Fruit fly (Drosophila melanogaster) whole organism, embryonic: ENCODE data around the gene Cyp4ac2.
A peak's percentile ranks its signal among the peaks of the same experiment; 100 is the strongest.

Experiments used
- ATbp ChIP-seq: fragments of 200-800 bp; sonication (Bioruptor generic); optimal IDR thresholded peaks from 2 replicates; lab custom pipeline; 2017; ENCODE audit warnings: missing biosample characterization, mild to moderate bottlenecking, missing genetic modification characterization, missing genetic modification reagents
- Atf-2 ChIP-seq: fragments of 200-800 bp; sonication (Bioruptor generic); optimal IDR thresholded peaks from 2 replicates; lab custom pipeline; 2016; ENCODE audit warnings: missing biosample characterization, missing genetic modification characterization
- B-H1 ChIP-seq: fragments of 200-800 bp; sonication (Bioruptor generic); IDR thresholded peaks from 3 replicates; pipeline ENCODE4 v1.3.6; 2022; ENCODE audit warnings: missing biosample characterization, missing genetic modification characterization
- Blimp-1 ChIP-seq: fragments of 200-800 bp; sonication (Bioruptor generic); optimal IDR thresholded peaks from 3 replicates; lab custom pipeline; 2018; ENCODE audit warnings: missing biosample characterization, missing genetic modification characterization, mild to moderate bottlenecking, moderate library complexity, missing genetic modification reagents
- CG11247 ChIP-seq: fragments of 200-800 bp; sonication (Bioruptor generic); IDR thresholded peaks from 2 replicates; pipeline ENCODE4 v1.3.6; 2022; ENCODE audit warnings: missing biosample characterization, missing genetic modification characterization
- CG14860 ChIP-seq: fragments of 200-800 bp; sonication (Bioruptor generic); IDR thresholded peaks from 3 replicates; pipeline ENCODE4 v1.3.6; 2022; ENCODE audit warnings: missing biosample characterization, missing genetic modification characterization; ENCODE audit not compliant: partially characterized antibody
- CG15514 ChIP-seq: fragments of 200-800 bp; sonication (Bioruptor generic); optimal IDR thresholded peaks from 3 replicates; lab custom pipeline; 2017; ENCODE audit warnings: missing biosample characterization, missing genetic modification characterization, mild to moderate bottlenecking, moderate library complexity, missing genetic modification reagents
- CG1603 ChIP-seq: fragments of 200-800 bp; sonication (Bioruptor generic); optimal IDR thresholded peaks from 2 replicates; lab custom pipeline; 2019; ENCODE audit warnings: missing biosample characterization, mild to moderate bottlenecking, missing genetic modification characterization, moderate library complexity
- CG17829 ChIP-seq: fragments of 200-800 bp; optimal IDR thresholded peaks from 2 replicates; lab custom pipeline; 2019; ENCODE audit warnings: missing biosample characterization, mild to moderate bottlenecking, missing genetic modification characterization, moderate library complexity
- CG18599 ChIP-seq: fragments of 200-800 bp; sonication (Bioruptor generic); optimal IDR thresholded peaks from 3 replicates; lab custom pipeline; 2017; ENCODE audit warnings: missing biosample characterization, missing genetic modification characterization, mild to moderate bottlenecking, moderate library complexity, missing genetic modification reagents
- CG18619 ChIP-seq: fragments of 200-800 bp; sonication (Bioruptor generic); optimal IDR thresholded peaks from 3 replicates; lab custom pipeline; 2017; ENCODE audit warnings: missing biosample characterization, mild to moderate bottlenecking, missing genetic modification characterization
- CG2678 ChIP-seq: fragments of 200-800 bp; sonication (Bioruptor generic); optimal IDR thresholded peaks from 3 replicates; lab custom pipeline; 2019; ENCODE audit warnings: missing biosample characterization, mild to moderate bottlenecking, missing genetic modification characterization, moderate library complexity
- CG2712 ChIP-seq: fragments of 200-800 bp; optimal IDR thresholded peaks from 3 replicates; lab custom pipeline; 2019; ENCODE audit warnings: missing biosample characterization, mild to moderate bottlenecking, missing genetic modification characterization, moderate library complexity
- CG3163 ChIP-seq: fragments of 200-800 bp; sonication (Bioruptor generic); optimal IDR thresholded peaks from 3 replicates; lab custom pipeline; 2016; ENCODE audit warnings: missing biosample characterization, missing genetic modification characterization
- CG3838 ChIP-seq: fragments of 200-800 bp; sonication (Bioruptor generic); optimal IDR thresholded peaks from 3 replicates; lab custom pipeline; 2016; ENCODE audit warnings: missing biosample characterization, missing genetic modification characterization
- CG6272 ChIP-seq: fragments of 200-800 bp; sonication (Bioruptor generic); IDR thresholded peaks from 2 replicates; pipeline ENCODE4 v1.3.6; 2022; ENCODE audit warnings: missing biosample characterization, missing genetic modification characterization
- CG7745 ChIP-seq: fragments of 200-800 bp; sonication (Bioruptor generic); optimal IDR thresholded peaks from 2 replicates; lab custom pipeline; 2018; ENCODE audit warnings: missing biosample characterization, mild to moderate bottlenecking, missing genetic modification characterization, moderate library complexity
- CG8089 ChIP-seq: fragments of 200-800 bp; sonication (Bioruptor generic); optimal IDR thresholded peaks from 3 replicates; lab custom pipeline; 2016; ENCODE audit warnings: missing biosample characterization, missing genetic modification characterization
- CG8478 ChIP-seq: fragments of >200 bp; optimal IDR thresholded peaks from 2 replicates; lab custom pipeline; 2018
- CG9817 ChIP-seq: fragments of 200-800 bp; sonication (Bioruptor generic); optimal IDR thresholded peaks from 2 replicates; lab custom pipeline; 2018; ENCODE audit warnings: missing biosample characterization, mild to moderate bottlenecking, missing genetic modification characterization, moderate library complexity
- Camta ChIP-seq: fragments of 200-800 bp; sonication (Bioruptor generic); optimal IDR thresholded peaks from 2 replicates; lab custom pipeline; 2016; ENCODE audit warnings: missing biosample characterization, missing genetic modification characterization
- Ets97D ChIP-seq: fragments of 200-800 bp; sonication (Bioruptor generic); optimal IDR thresholded peaks from 3 replicates; lab custom pipeline; 2016; ENCODE audit warnings: missing biosample characterization, missing genetic modification characterization
- Fer3 ChIP-seq: fragments of 200-800 bp; sonication (Bioruptor generic); optimal IDR thresholded peaks from 2 replicates; lab custom pipeline; 2018; ENCODE audit warnings: missing biosample characterization, mild to moderate bottlenecking, missing genetic modification characterization, moderate library complexity
- Gug ChIP-seq: fragments of 200-800 bp; sonication (Bioruptor generic); IDR thresholded peaks from 4 replicates; pipeline ENCODE4 v1.3.6; 2022; ENCODE audit warnings: missing biosample characterization, missing genetic modification characterization
- Hey ChIP-seq: fragments of 200-800 bp; sonication (Bioruptor generic); optimal IDR thresholded peaks from 3 replicates; lab custom pipeline; 2018; ENCODE audit warnings: missing biosample characterization, mild to moderate bottlenecking, missing genetic modification characterization
- NC2β ChIP-seq: fragments of 200-800 bp; sonication (Bioruptor generic); optimal IDR thresholded peaks from 2 replicates; lab custom pipeline; 2016; ENCODE audit warnings: missing biosample characterization, missing genetic modification characterization
- NK7.1 ChIP-seq: fragments of 200-800 bp; sonication (Bioruptor generic); optimal IDR thresholded peaks from 3 replicates; lab custom pipeline; 2016; ENCODE audit warnings: missing biosample characterization, missing genetic modification characterization
- Poxn ChIP-seq: fragments of 200-800 bp; sonication (Bioruptor generic); IDR thresholded peaks from 2 replicates; pipeline ENCODE4 v1.3.6; 2022; ENCODE audit warnings: missing biosample characterization, missing genetic modification characterization
- Six4 ChIP-seq: fragments of 200-800 bp; sonication (Bioruptor generic); optimal IDR thresholded peaks from 2 replicates; lab custom pipeline; 2016; ENCODE audit warnings: missing biosample characterization, missing genetic modification characterization
- bbx ChIP-seq: fragments of 200-800 bp; sonication (Bioruptor generic); IDR thresholded peaks from 2 replicates; pipeline ENCODE4 v1.3.6; 2022; ENCODE audit warnings: missing biosample characterization, missing genetic modification characterization; ENCODE audit not compliant: partially characterized antibody
- btn ChIP-seq: fragments of 200-800 bp; sonication (Bioruptor generic); optimal IDR thresholded peaks from 2 replicates; lab custom pipeline; 2016; ENCODE audit warnings: missing biosample characterization, missing genetic modification characterization
- cato ChIP-seq: fragments of 200-800 bp; sonication (Bioruptor generic); optimal IDR thresholded peaks from 2 replicates; lab custom pipeline; 2016; ENCODE audit warnings: missing biosample characterization, missing genetic modification characterization, borderline replicate concordance
- chif ChIP-seq, 2 experiments: fragments of 200-800 bp; sonication (Bioruptor generic); optimal IDR thresholded peaks; 3 replicates each; lab custom pipeline; 2016; ENCODE audit warnings: missing biosample characterization in 2 of 2, missing genetic modification characterization in 2 of 2
- chm ChIP-seq: fragments of 200-800 bp; sonication (Bioruptor generic); IDR thresholded peaks from 2 replicates; pipeline ENCODE4 v1.3.6; 2022; ENCODE audit warnings: missing biosample characterization, missing genetic modification characterization
- ci ChIP-seq: fragments of 200-800 bp; sonication (Bioruptor generic); IDR thresholded peaks from 3 replicates; pipeline ENCODE4 v1.3.6; 2022; ENCODE audit warnings: missing biosample characterization, missing genetic modification characterization
- da ChIP-seq: fragments of 200-800 bp; sonication (Bioruptor generic); optimal IDR thresholded peaks from 2 replicates; lab custom pipeline; 2016; ENCODE audit warnings: missing biosample characterization, missing genetic modification characterization
- ftz-f1 ChIP-seq: fragments of 200-800 bp; sonication (Bioruptor generic); optimal IDR thresholded peaks from 2 replicates; lab custom pipeline; 2016; ENCODE audit warnings: missing biosample characterization, missing genetic modification characterization
- gro ChIP-seq: fragments of 200-800 bp; sonication (Bioruptor generic); optimal IDR thresholded peaks from 2 replicates; lab custom pipeline; 2016; ENCODE audit warnings: missing biosample characterization, missing genetic modification characterization
- jigr1 ChIP-seq: fragments of 200-800 bp; sonication (Bioruptor generic); IDR thresholded peaks from 3 replicates; pipeline ENCODE4 v1.3.6; 2022; ENCODE audit warnings: missing biosample characterization, missing genetic modification characterization
- nau ChIP-seq: fragments of 200-800 bp; sonication (Bioruptor generic); optimal IDR thresholded peaks from 3 replicates; lab custom pipeline; 2017; ENCODE audit warnings: missing biosample characterization, mild to moderate bottlenecking, missing genetic modification characterization, missing genetic modification reagents
- onecut ChIP-seq: fragments of 200-800 bp; sonication (Bioruptor generic); IDR thresholded peaks from 2 replicates; pipeline ENCODE4 v1.3.6; 2022; ENCODE audit warnings: missing biosample characterization, missing genetic modification characterization
- seq ChIP-seq: fragments of 200-800 bp; sonication (Bioruptor generic); IDR thresholded peaks from 2 replicates; pipeline ENCODE4 v1.3.6; 2022; ENCODE audit warnings: missing biosample characterization, missing genetic modification characterization
- sim ChIP-seq: fragments of 200-800 bp; sonication (Bioruptor generic); IDR thresholded peaks from 2 replicates; pipeline ENCODE4 v1.3.6; 2022; ENCODE audit warnings: missing biosample characterization, missing genetic modification characterization
- sna ChIP-seq: fragments of 200-800 bp; sonication (Bioruptor generic); IDR thresholded peaks from 2 replicates; pipeline ENCODE4 v1.3.6; 2022; ENCODE audit warnings: missing biosample characterization, missing genetic modification characterization; ENCODE audit not compliant: partially characterized antibody
- sob ChIP-seq: fragments of 200-800 bp; sonication (Bioruptor generic); IDR thresholded peaks from 2 replicates; pipeline ENCODE4 v1.3.6; 2022; ENCODE audit warnings: missing biosample characterization, missing genetic modification characterization
- sr ChIP-seq: fragments of 200-800 bp; sonication (Bioruptor generic); IDR thresholded peaks from 3 replicates; pipeline ENCODE4 v1.3.6; 2022; ENCODE audit warnings: missing biosample characterization, missing genetic modification characterization
- sug ChIP-seq: fragments of 200-800 bp; optimal IDR thresholded peaks from 2 replicates; lab custom pipeline; 2019; ENCODE audit warnings: missing biosample characterization, mild to moderate bottlenecking, missing genetic modification characterization, moderate library complexity
- tna ChIP-seq: fragments of 200-800 bp; sonication (Bioruptor generic); IDR thresholded peaks from 2 replicates; pipeline ENCODE4 v1.3.6; 2022; ENCODE audit warnings: missing biosample characterization, missing genetic modification characterization; ENCODE audit not compliant: partially characterized antibody
- trh ChIP-seq: fragments of 200-800 bp; sonication (Bioruptor generic); optimal IDR thresholded peaks from 2 replicates; lab custom pipeline; 2016; ENCODE audit warnings: missing biosample characterization, missing genetic modification characterization
- wor ChIP-seq: fragments of 200-800 bp; sonication (Bioruptor generic); IDR thresholded peaks from 2 replicates; pipeline ENCODE4 v1.3.6; 2022; ENCODE audit warnings: missing biosample characterization, missing genetic modification characterization
- z ChIP-seq: fragments of 200-800 bp; sonication (Bioruptor generic); IDR thresholded peaks from 3 replicates; pipeline ENCODE4 v1.3.6; 2022; ENCODE audit warnings: missing biosample characterization, missing genetic modification characterization

Cyp4ac2 gene

dm6 chr2L:5237899-5238566 is 28.2 kb upstream of the Cyp4ac2 start (continued):
- TF ChIP-seq CG8089 (GFP tag; lab: Kevin White, UChicago) (no peak), ftz-f1 (GFP tag; lab: Kevin White, UChicago) (no peak), CG1603 (tag; lab: Kevin White, UChicago) (no peak), Blimp-1 (GFP tag; lab: Kevin White, UChicago) (peak; percentile 84), jigr1 (no peak), seq (GFP tag; lab: Robert Waterston, UW) (no peak), CG18619 (GFP tag; lab: Kevin White, UChicago) (no peak), Poxn (GFP tag; lab: Robert Waterston, UW) (no peak), ci (GFP tag; lab: Robert Waterston, UW) (peak; percentile 63; the same call in 1 of the 3 replicates), CG7745 (tag; lab: Kevin White, UChicago) (no peak), CG15514 (GFP tag; lab: Kevin White, UChicago) (no peak), chm (GFP tag; lab: Robert Waterston, UW) (no peak; the same call in 1 of the 2 replicates), CG2678 (tag; lab: Kevin White, UChicago) (peak; percentile 76), Six4 (GFP tag; lab: Kevin White, UChicago) (peak; percentile 46), CG14860 (GFP tag; lab: Robert Waterston, UW) (no peak), Hey (no peak), tna (GFP tag; lab: Robert Waterston, UW) (no peak), nau (peak; percentile 16), sr (GFP tag; lab: Robert Waterston, UW) (no peak), NK7.1 (GFP tag; lab: Kevin White, UChicago) (no peak), Atf-2 (GFP tag; lab: Kevin White, UChicago) (no peak), sna (GFP tag; lab: Robert Waterston, UW) (no peak), bbx (GFP tag; lab: Robert Waterston, UW) (no peak), onecut (GFP tag; lab: Robert Waterston, UW) (no peak), sob (GFP tag; lab: Robert Waterston, UW) (no peak), gro (no peak), Fer3 (tag; lab: Kevin White, UChicago) (no peak), chif (GFP tag; optimal IDR thresholded peaks at IDR 0.05; lab: Kevin White, UChicago) (peak in 1 of 2 experiments; percentile 19), wor (GFP tag; lab: Robert Waterston, UW) (no peak), CG18599 (GFP tag; lab: Kevin White, UChicago) (peak; percentile 22), sug (tag; lab: Kevin White, UChicago) (no peak), sim (0 out of 2 replicates have a peak, but pooled peaks have one; percentile 43), z (GFP tag; lab: Robert Waterston, UW) (no peak), NC2β (no peak), CG17829 (tag; lab: Kevin White, UChicago) (peak; percentile 89), cato (GFP tag; lab: Kevin White, UChicago) (peak; percentile 22), CG3163 (no peak), ATbp (GFP tag; lab: Kevin White, UChicago) (peak; percentile 60), trh (no peak), CG8478 (lab: Kevin White, UChicago) (no peak), CG11247 (GFP tag; lab: Robert Waterston, UW) (no peak), CG6272 (GFP tag; lab: Robert Waterston, UW) (no peak), CG3838 (GFP tag; lab: Kevin White, UChicago) (no peak), Camta (GFP tag; lab: Kevin White, UChicago) (peak; percentile 16), CG9817 (tag; lab: Kevin White, UChicago) (no peak), da (GFP tag; lab: Kevin White, UChicago) (no peak), Gug (no peak; the same call in 3 of the 4 replicates), CG2712 (tag; lab: Kevin White, UChicago) (peak; percentile 93), B-H1 (GFP tag; lab: Robert Waterston, UW) (no peak), Ets97D (GFP tag; lab: Kevin White, UChicago) (no peak), btn (GFP tag; lab: Kevin White, UChicago) (no peak)
